Fruit fly (Drosophila melanogaster) whole organism, embryonic: ENCODE measurements around the gene Klp64D.

ENCODE experiments used
- ATbp ChIP-seq: fragments of 200-800 bp; sonication (Bioruptor generic); optimal IDR thresholded peaks from 2 replicates; lab custom pipeline; 2017; ENCODE audit warnings: missing biosample characterization, mild to moderate bottlenecking, missing genetic modification characterization, missing genetic modification reagents
- Awh ChIP-seq: fragments of 200-800 bp; sonication (Bioruptor generic); IDR thresholded peaks from 2 replicates; pipeline ENCODE4, ENCODE4 v1.3.6; 2022; ENCODE audit warnings: missing biosample characterization, missing genetic modification characterization
- Bdp1 ChIP-seq: fragments of 200-800 bp; sonication (Bioruptor generic); optimal IDR thresholded peaks from 3 replicates; lab custom pipeline; 2016; ENCODE audit warnings: missing biosample characterization, missing genetic modification characterization
- Bgb ChIP-seq: fragments of 200-800 bp; sonication (Bioruptor generic); IDR thresholded peaks from 2 replicates; pipeline ENCODE4 v1.3.6; 2022; ENCODE audit warnings: missing biosample characterization, missing genetic modification characterization; ENCODE audit not compliant: partially characterized antibody
- CG10267 ChIP-seq: fragments of 200-800 bp; sonication (Bioruptor generic); optimal IDR thresholded peaks from 2 replicates; lab custom pipeline; 2018; ENCODE audit warnings: missing biosample characterization, mild to moderate bottlenecking, missing genetic modification characterization, moderate library complexity
- CG11247 ChIP-seq: fragments of 200-800 bp; sonication (Bioruptor generic); IDR thresholded peaks from 2 replicates; pipeline ENCODE4 v1.3.6; 2022; ENCODE audit warnings: missing biosample characterization, missing genetic modification characterization
- CG16779 ChIP-seq: fragments of 200-800 bp; sonication (Bioruptor generic); IDR thresholded peaks from 2 replicates; pipeline ENCODE4 v1.3.6; 2022; ENCODE audit warnings: missing biosample characterization, missing genetic modification characterization
- CG1832 ChIP-seq: fragments of 200-800 bp; sonication (Bioruptor generic); optimal IDR thresholded peaks from 2 replicates; lab custom pipeline; 2017; ENCODE audit warnings: missing biosample characterization, mild to moderate bottlenecking, missing genetic modification characterization, inconsistent platforms
- CG33557 ChIP-seq: fragments of 200-800 bp; sonication (Bioruptor generic); optimal IDR thresholded peaks from 2 replicates; lab custom pipeline; 2019; ENCODE audit warnings: missing biosample characterization, mild to moderate bottlenecking, missing genetic modification characterization, moderate library complexity
- CG42726 ChIP-seq: fragments of 200-800 bp; sonication (Bioruptor generic); IDR thresholded peaks from 2 replicates; pipeline ENCODE4 v1.3.6; 2022; ENCODE audit warnings: missing biosample characterization, missing genetic modification characterization; ENCODE audit not compliant: partially characterized antibody
- CG4282 ChIP-seq: fragments of 200-800 bp; sonication (Bioruptor generic); optimal IDR thresholded peaks from 2 replicates; lab custom pipeline; 2016; ENCODE audit warnings: missing biosample characterization, missing genetic modification characterization
- CG6254 ChIP-seq: fragments of 200-800 bp; sonication (Bioruptor generic); optimal IDR thresholded peaks from 3 replicates; lab custom pipeline; 2017; ENCODE audit warnings: mild to moderate bottlenecking, missing biosample characterization, missing genetic modification reagents, missing genetic modification characterization
- CG7963 ChIP-seq: fragments of 200-800 bp; sonication (Bioruptor generic); IDR thresholded peaks from 3 replicates; pipeline ENCODE4 v1.3.6; 2022; ENCODE audit warnings: missing biosample characterization, missing genetic modification characterization; ENCODE audit not compliant: partially characterized antibody
- E2f1 ChIP-seq: fragments of 200-800 bp; sonication (Bioruptor generic); IDR thresholded peaks from 2 replicates; pipeline ENCODE4 v1.3.6; 2022; ENCODE audit warnings: missing biosample characterization, missing genetic modification characterization
- ERR ChIP-seq: fragments of 200-800 bp; sonication (Bioruptor generic); optimal IDR thresholded peaks from 2 replicates; lab custom pipeline; 2016; ENCODE audit warnings: missing biosample characterization, missing genetic modification characterization
- Gug ChIP-seq: fragments of 200-800 bp; sonication (Bioruptor generic); IDR thresholded peaks from 4 replicates; pipeline ENCODE4 v1.3.6; 2022; ENCODE audit warnings: missing biosample characterization, missing genetic modification characterization
- H15 ChIP-seq: fragments of 200-800 bp; sonication (Bioruptor generic); IDR thresholded peaks from 3 replicates; pipeline ENCODE4 v1.3.6; 2022; ENCODE audit warnings: missing biosample characterization, missing genetic modification characterization
- HLH4C ChIP-seq: fragments of 200-800 bp; sonication (Bioruptor generic); IDR thresholded peaks from 3 replicates; pipeline ENCODE4 v1.3.6; 2022; ENCODE audit warnings: missing biosample characterization, missing genetic modification characterization; ENCODE audit not compliant: partially characterized antibody
- Nf-YA ChIP-seq: fragments of 200-800 bp; sonication (Bioruptor generic); IDR thresholded peaks from 2 replicates; pipeline ENCODE4 v1.3.6; 2022; ENCODE audit warnings: missing biosample characterization, missing genetic modification characterization
- Opbp ChIP-seq: fragments of 200-800 bp; sonication (Bioruptor generic); IDR thresholded peaks from 3 replicates; pipeline ENCODE4 v1.3.6; 2022; ENCODE audit warnings: missing biosample characterization, missing genetic modification characterization; ENCODE audit not compliant: partially characterized antibody
- Scr ChIP-seq: fragments of 200-800 bp; sonication (Bioruptor generic); IDR thresholded peaks from 2 replicates; pipeline ENCODE4 v1.3.6; 2022; ENCODE audit warnings: missing biosample characterization, missing genetic modification characterization; ENCODE audit not compliant: partially characterized antibody
- Sox102F ChIP-seq: fragments of 200-800 bp; sonication (Bioruptor generic); optimal IDR thresholded peaks from 2 replicates; lab custom pipeline; 2018; ENCODE audit warnings: missing biosample characterization, mild to moderate bottlenecking, missing genetic modification characterization, moderate library complexity
- Taf1 ChIP-seq: fragments of 200-800 bp; sonication (Bioruptor generic); IDR thresholded peaks from 2 replicates; pipeline ENCODE4 v1.3.6; 2022; ENCODE audit warnings: missing biosample characterization, missing genetic modification characterization
- Tbp ChIP-seq: fragments of >200 bp; optimal IDR thresholded peaks from 2 replicates; lab custom pipeline; 2018; ENCODE audit warnings: missing biosample characterization, missing genetic modification characterization
- Xrp1 ChIP-seq: fragments of 200-800 bp; sonication (Bioruptor generic); IDR thresholded peaks from 2 replicates; pipeline ENCODE4 v1.3.6; 2022; ENCODE audit warnings: missing biosample characterization, missing genetic modification characterization
- bbx ChIP-seq: fragments of 200-800 bp; sonication (Bioruptor generic); IDR thresholded peaks from 2 replicates; pipeline ENCODE4 v1.3.6; 2022; ENCODE audit warnings: missing biosample characterization, missing genetic modification characterization; ENCODE audit not compliant: partially characterized antibody
- cas ChIP-seq: fragments of 200-800 bp; sonication (Bioruptor generic); IDR thresholded peaks from 2 replicates; pipeline ENCODE4 v1.3.6; 2022; ENCODE audit warnings: missing biosample characterization, missing genetic modification characterization
- croc ChIP-seq: fragments of 200-800 bp; sonication (Bioruptor generic); conservative IDR thresholded peaks from 3 replicates; pipeline ENCODE4 v1.3.6; 2022; ENCODE audit warnings: missing biosample characterization, missing genetic modification characterization
- cwo ChIP-seq: fragments of 200-800 bp; sonication (Bioruptor generic); optimal IDR thresholded peaks from 3 replicates; lab custom pipeline; 2017; ENCODE audit warnings: missing biosample characterization, missing genetic modification characterization, mild to moderate bottlenecking, moderate library complexity, missing genetic modification reagents
- dmrt11E ChIP-seq: fragments of 200-800 bp; sonication (Bioruptor generic); optimal IDR thresholded peaks from 3 replicates; lab custom pipeline; 2018; ENCODE audit warnings: missing biosample characterization, mild to moderate bottlenecking, missing genetic modification characterization, moderate library complexity
- fd64A ChIP-seq: fragments of 200-800 bp; sonication (Bioruptor generic); optimal IDR thresholded peaks from 3 replicates; lab custom pipeline; 2018; ENCODE audit warnings: missing biosample characterization, mild to moderate bottlenecking, missing genetic modification characterization
- fd96Cb ChIP-seq: fragments of 200-800 bp; sonication (Bioruptor generic); optimal IDR thresholded peaks from 2 replicates; lab custom pipeline; 2018; ENCODE audit warnings: missing biosample characterization, mild to moderate bottlenecking, missing genetic modification characterization, moderate library complexity
- knrl ChIP-seq: fragments of 200-800 bp; sonication (Bioruptor generic); IDR thresholded peaks from 3 replicates; pipeline ENCODE4 v1.3.6; 2022; ENCODE audit warnings: missing biosample characterization, missing genetic modification characterization; ENCODE audit not compliant: partially characterized antibody
- luna ChIP-seq: fragments of 200-800 bp; sonication (Bioruptor generic); optimal IDR thresholded peaks from 2 replicates; lab custom pipeline; 2016; ENCODE audit warnings: missing biosample characterization, missing genetic modification characterization
- mld ChIP-seq: fragments of 200-800 bp; sonication (Bioruptor generic); IDR thresholded peaks from 3 replicates; pipeline ENCODE4 v1.3.6; 2022; ENCODE audit warnings: missing biosample characterization, missing genetic modification characterization; ENCODE audit not compliant: partially characterized antibody
- nom ChIP-seq: fragments of 200-800 bp; sonication (Bioruptor generic); optimal IDR thresholded peaks from 2 replicates; lab custom pipeline; 2017; ENCODE audit warnings: missing biosample characterization, missing genetic modification characterization, mild to moderate bottlenecking, moderate library complexity, missing genetic modification reagents
- prd ChIP-seq, 3 experiments: fragments of >200 bp in 2 of 3; fragments of 200-800 bp in 1 of 3; sonication (Bioruptor generic) in 1 of 3; optimal IDR thresholded peaks in 2 of 3; IDR thresholded peaks in 1 of 3; 2 replicates in 2 of 3; 3 replicates in 1 of 3; pipeline versions ENCODE4 v1.3.6 to Lab custom; 2017 to 2022; ENCODE audit warnings: missing biosample characterization in 1 of 3, missing genetic modification characterization in 1 of 3
- salm ChIP-seq: fragments of 200-800 bp; sonication (Bioruptor generic); optimal IDR thresholded peaks from 2 replicates; lab custom pipeline; 2018; ENCODE audit warnings: missing biosample characterization, mild to moderate bottlenecking, missing genetic modification characterization
- sd ChIP-seq: fragments of 200-800 bp; sonication (Bioruptor generic); optimal IDR thresholded peaks from 3 replicates; lab custom pipeline; 2018; ENCODE audit warnings: missing biosample characterization, mild to moderate bottlenecking, missing genetic modification characterization, moderate library complexity
- sens ChIP-seq: fragments of 200-800 bp; sonication (Bioruptor generic); peaks from one replicate; lab custom pipeline; 2016; ENCODE audit warnings: missing biosample characterization, missing genetic modification characterization
- slou ChIP-seq: fragments of 200-800 bp; sonication (Bioruptor generic); optimal IDR thresholded peaks from 3 replicates; lab custom pipeline; 2016; ENCODE audit warnings: missing biosample characterization, missing genetic modification characterization
- sqz ChIP-seq: fragments of 200-800 bp; sonication (Bioruptor generic); optimal IDR thresholded peaks from 3 replicates; lab custom pipeline; 2018; ENCODE audit warnings: missing biosample characterization, mild to moderate bottlenecking, missing genetic modification characterization
- sr ChIP-seq: fragments of 200-800 bp; sonication (Bioruptor generic); IDR thresholded peaks from 3 replicates; pipeline ENCODE4 v1.3.6; 2022; ENCODE audit warnings: missing biosample characterization, missing genetic modification characterization
- tna ChIP-seq: fragments of 200-800 bp; sonication (Bioruptor generic); IDR thresholded peaks from 2 replicates; pipeline ENCODE4 v1.3.6; 2022; ENCODE audit warnings: missing biosample characterization, missing genetic modification characterization; ENCODE audit not compliant: partially characterized antibody
- vnd ChIP-seq: fragments of 200-800 bp; sonication (Bioruptor generic); IDR thresholded peaks from 3 replicates; pipeline ENCODE4 v1.3.6; 2022; ENCODE audit warnings: missing biosample characterization, missing genetic modification characterization; ENCODE audit not compliant: partially characterized antibody
- zf30C ChIP-seq: fragments of 200-800 bp; sonication (Bioruptor generic); optimal IDR thresholded peaks from 3 replicates; lab custom pipeline; 2018; ENCODE audit warnings: missing biosample characterization, mild to moderate bottlenecking, missing genetic modification characterization
- zfh2 ChIP-seq: fragments of 200-800 bp; sonication (Bioruptor generic); optimal IDR thresholded peaks from 2 replicates; lab custom pipeline; 2016; ENCODE audit warnings: missing biosample characterization, missing genetic modification characterization

The Klp64D gene

dm6 chr3L:5356050-5356967 lies 2.9 kb downstream of the Klp64D start (continued):
- TF ChIP-seq Gug (no peak), nom (GFP tag; lab: Kevin White, UChicago) (peak; percentile 27), ATbp (GFP tag; lab: Kevin White, UChicago) (no peak), croc (GFP tag; lab: Robert Waterston, UW) (no peak), dmrt11E (tag; lab: Kevin White, UChicago) (no peak), E2f1 (no peak), CG7963 (GFP tag; lab: Robert Waterston, UW) (peak; percentile 60; the same call in 2 of the 3 replicates), sr (GFP tag; lab: Robert Waterston, UW) (no peak), sd (peak; percentile 17), Tbp (no peak), CG11247 (GFP tag; lab: Robert Waterston, UW) (no peak), Nf-YA (GFP tag; lab: Robert Waterston, UW) (no peak), zf30C (GFP tag; lab: Kevin White, UChicago) (no peak), Bdp1 (GFP tag; lab: Kevin White, UChicago) (peak; percentile 99), sqz (GFP tag; lab: Kevin White, UChicago) (peak; percentile 1), cas (GFP tag; lab: Robert Waterston, UW) (no peak), Bgb (GFP tag; lab: Robert Waterston, UW) (peak; percentile 78), CG10267 (tag; lab: Kevin White, UChicago) (peak; percentile 13), H15 (GFP tag; lab: Robert Waterston, UW) (no peak), Opbp (GFP tag; lab: Robert Waterston, UW) (peak; percentile 74), CG42726 (GFP tag; lab: Robert Waterston, UW) (peak; percentile 72), Awh (GFP tag; lab: Robert Waterston, UW) (no peak), sens (GFP tag; lab: Kevin White, UChicago) (peak; percentile 80), Sox102F (GFP tag; lab: Kevin White, UChicago) (no peak), vnd (GFP tag; lab: Robert Waterston, UW) (peak; percentile 62; the same call in 2 of the 3 replicates), Xrp1 (GFP tag; lab: Robert Waterston, UW) (0 out of 2 replicates have a peak, but pooled peaks have one; percentile 13), tna (peak; percentile 86), mld (GFP tag; lab: Robert Waterston, UW) (peak; percentile 83), CG4282 (GFP tag; lab: Kevin White, UChicago) (no peak), CG1832 (GFP tag; lab: Kevin White, UChicago) (no peak), CG33557 (GFP tag; lab: Kevin White, UChicago) (no peak), Taf1 (GFP tag; lab: Robert Waterston, UW) (no peak), CG6254 (peak; percentile 6), zfh2 (GFP tag; lab: Kevin White, UChicago) (no peak), fd64A (GFP tag; lab: Kevin White, UChicago) (no peak), luna (GFP tag; lab: Kevin White, UChicago) (no peak), knrl (GFP tag; lab: Robert Waterston, UW) (peak; percentile 65), cwo (no peak), slou (no peak), HLH4C (GFP tag; lab: Robert Waterston, UW) (peak; percentile 70), CG16779 (GFP tag; lab: Robert Waterston, UW) (no peak), bbx (peak; percentile 74), salm (tag; lab: Kevin White, UChicago) (no peak), Scr (peak; percentile 67), ERR (GFP tag; lab: Kevin White, UChicago) (no peak), prd (optimal IDR thresholded peaks at IDR 0.05; lab: Kevin White, UChicago) (no peak), prd (GFP tag; IDR thresholded peaks at IDR 0.05; lab: Robert Waterston, UW) (0 out of 3 replicates have a peak, but pooled peaks have one; percentile 6), fd96Cb (no peak)
